Fruit fly (Drosophila melanogaster): ENCODE measurements around the gene gzl.

gzl gene

DNA sequence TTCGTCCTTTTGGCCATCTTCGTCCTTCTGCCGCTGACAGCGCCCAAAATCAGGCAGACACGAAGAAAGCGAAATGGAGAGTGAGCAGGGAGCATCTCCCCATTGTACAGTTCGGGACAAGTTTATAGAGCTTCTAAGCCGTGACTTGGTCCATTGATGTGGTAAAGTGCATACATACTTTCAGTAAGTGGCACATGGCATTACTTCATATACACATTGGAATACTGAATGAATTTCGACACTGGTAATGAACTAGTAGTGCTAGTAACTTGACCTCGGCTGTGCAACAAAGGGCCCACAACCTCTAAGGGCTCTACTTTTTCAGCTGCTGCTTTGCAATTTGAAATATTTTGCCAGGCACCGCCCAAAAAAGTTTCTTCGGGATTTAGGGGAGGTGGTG lies 33.5 kb downstream of the gzl start (continued):
- TF ChIP-seq Dref (GFP tag; IDR thresholded peaks at IDR 0.05) = no peak
- peak; percentile 83 for TF ChIP-seq schlank (tag; optimal IDR thresholded peaks at IDR 0.05)
- no peak for TF ChIP-seq tll (GFP tag; optimal IDR thresholded peaks at IDR 0.05)
- peak; percentile 67 for TF ChIP-seq CG17385 (GFP tag; optimal IDR thresholded peaks at IDR 0.05)
- peak; percentile 68 for TF ChIP-seq CoRest (tag; optimal IDR thresholded peaks at IDR 0.05)
- no peak for TF ChIP-seq CTCF (GFP tag; optimal IDR thresholded peaks at IDR 0.05)
- TF ChIP-seq Dad (GFP tag; optimal IDR thresholded peaks at IDR 0.05) = peak; percentile 78
- TF ChIP-seq CG17802 (tag; optimal IDR thresholded peaks at IDR 0.05) = peak; percentile 25
- TF ChIP-seq pho (GFP tag; optimal IDR thresholded peaks at IDR 0.05) = peak; percentile 82
- no peak for TF ChIP-seq knrl (GFP tag; IDR thresholded peaks at IDR 0.05; ENCODE audit: partially characterized antibody)
- peak in 1 of 2 experiments; percentile 24 for TF ChIP-seq crp (GFP tag; optimal IDR thresholded peaks at IDR 0.05)
- peak; percentile 55 for TF ChIP-seq az2 (GFP tag; optimal IDR thresholded peaks at IDR 0.05)
- TF ChIP-seq YL-1 (GFP tag; optimal IDR thresholded peaks at IDR 0.05) = no peak
- TF ChIP-seq ash1 (GFP tag; optimal IDR thresholded peaks at IDR 0.05) = peak; percentile 57
- peak; percentile 26 for TF ChIP-seq CG3838 (GFP tag; optimal IDR thresholded peaks at IDR 0.05)
- TF ChIP-seq Ravus (GFP tag; IDR thresholded peaks at IDR 0.05) = no peak
- peak; percentile 76 for TF ChIP-seq H2.0 (GFP tag; IDR thresholded peaks at IDR 0.05)
- peak; percentile 87 for TF ChIP-seq CG7839 (tag; optimal IDR thresholded peaks at IDR 0.05)
- TF ChIP-seq Tbp (GFP tag; optimal IDR thresholded peaks at IDR 0.05) = no peak
- TF ChIP-seq pan (optimal IDR thresholded peaks at IDR 0.05) = no peak
- TF ChIP-seq pan (GFP tag; optimal IDR thresholded peaks at IDR 0.05 in 1 of 2, IDR thresholded peaks at IDR 0.05 in 1 of 2) = peak in 1 of 2 experiments; percentile 86
- TF ChIP-seq CG10321 (GFP tag; IDR thresholded peaks at IDR 0.05) = peak; percentile 37; the same call in 1 of the 2 replicates
- TF ChIP-seq CG18619 (GFP tag; optimal IDR thresholded peaks at IDR 0.05) = peak; percentile 75
- TF ChIP-seq kay (GFP tag; optimal IDR thresholded peaks at IDR 0.05) = peak; percentile 52
- peak; percentile 38 for TF ChIP-seq CG17568 (GFP tag; optimal IDR thresholded peaks at IDR 0.05)
- peak; percentile 55 for TF ChIP-seq Myb (GFP tag; optimal IDR thresholded peaks at IDR 0.05)
- no peak for TF ChIP-seq psq (GFP tag; optimal IDR thresholded peaks at IDR 0.05)
- TF ChIP-seq CG31224 (GFP tag; IDR thresholded peaks at IDR 0.05) = peak; percentile 62
- peak; percentile 17 for TF ChIP-seq CG12236 (GFP tag; optimal IDR thresholded peaks at IDR 0.05)
- peak in 1 of 3 experiments; percentile 5 for TF ChIP-seq lola (GFP tag; optimal IDR thresholded peaks at IDR 0.05)
- no peak for TF ChIP-seq grn (GFP tag; optimal IDR thresholded peaks at IDR 0.05)
- peak; percentile 58 for TF ChIP-seq Atf-2 (GFP tag; optimal IDR thresholded peaks at IDR 0.05)
- TF ChIP-seq tup (GFP tag; optimal IDR thresholded peaks at IDR 0.05) = no peak
- TF ChIP-seq emc (GFP tag; optimal IDR thresholded peaks at IDR 0.05) = peak; percentile 62
- peak; percentile 4 for TF ChIP-seq trh (GFP tag; optimal IDR thresholded peaks at IDR 0.05)
- TF ChIP-seq caup (GFP tag; optimal IDR thresholded peaks at IDR 0.05; ENCODE audit: severe bottlenecking) = peak; percentile 85
- TF ChIP-seq CG7271 (tag; optimal IDR thresholded peaks at IDR 0.05) = no peak
- TF ChIP-seq twi (tag; optimal IDR thresholded peaks at IDR 0.05) = no peak
- TF ChIP-seq CG15601 (tag; optimal IDR thresholded peaks at IDR 0.05) = no peak
- no peak for TF ChIP-seq D (optimal IDR thresholded peaks at IDR 0.05)
- peak; percentile 45 for TF ChIP-seq D (GFP tag; optimal IDR thresholded peaks at IDR 0.05)
- TF ChIP-seq Nf-YC (tag; optimal IDR thresholded peaks at IDR 0.05) = peak; percentile 12
- TF ChIP-seq CG8281 (tag; optimal IDR thresholded peaks at IDR 0.05) = peak; percentile 6
- TF ChIP-seq gsb (GFP tag; IDR thresholded peaks at IDR 0.05) = no peak
- TF ChIP-seq Oaz (GFP tag; IDR thresholded peaks at IDR 0.05) = peak; percentile 60; the same call in 1 of the 2 replicates
- TF ChIP-seq CG14441 (GFP tag; IDR thresholded peaks at IDR 0.05) = peak; percentile 79
- peak; percentile 46; the same call in 1 of the 3 replicates for TF ChIP-seq CG11093 (GFP tag; IDR thresholded peaks at IDR 0.05)
- peak; percentile 37 for TF ChIP-seq CG5180 (GFP tag; optimal IDR thresholded peaks at IDR 0.05)
- peak; percentile 41 for TF ChIP-seq CG1792 (GFP tag; optimal IDR thresholded peaks at IDR 0.05)
- peak; percentile 69 for TF ChIP-seq ATbp (GFP tag; optimal IDR thresholded peaks at IDR 0.05)
- no peak for TF ChIP-seq CG17186 (GFP tag; optimal IDR thresholded peaks at IDR 0.05)
